Fruit fly (Drosophila melanogaster): ENCODE results near the gene Bulli.

Gene Bulli

DNA sequence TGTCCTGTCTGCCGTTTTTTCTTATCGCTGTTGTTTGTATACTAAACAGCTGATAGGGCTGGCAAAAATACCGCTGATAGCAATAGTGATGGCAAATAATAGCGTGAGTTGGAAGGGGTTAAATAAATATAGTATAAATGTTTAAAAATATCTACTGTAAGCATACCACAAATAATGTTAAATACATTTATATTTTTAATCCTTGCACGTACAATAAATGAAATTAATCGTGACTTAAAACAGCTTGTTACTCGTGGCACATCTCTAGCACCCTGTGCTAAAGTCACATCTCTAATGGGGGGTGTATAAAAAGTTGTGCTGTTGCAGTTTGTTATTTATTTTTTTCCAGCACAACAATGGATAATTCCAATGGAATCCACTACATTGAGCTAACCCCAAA, at the start of gene Bulli, which contains the start of gene CG10147 (continued):
- TF ChIP-seq CG8290 (GFP tag; optimal IDR thresholded peaks at IDR 0.05): peak; percentile 99
- peak; percentile 93 to 96 for TF ChIP-seq CG8290 (tag; optimal IDR thresholded peaks at IDR 0.05)
- TF ChIP-seq zen (tag; optimal IDR thresholded peaks at IDR 0.05): peak; percentile 99
- peak; percentile 96 for TF ChIP-seq jigr1 (GFP tag; IDR thresholded peaks at IDR 0.05)
- peak; percentile 90 for TF ChIP-seq CG15011 (GFP tag; optimal IDR thresholded peaks at IDR 0.05)
- TF ChIP-seq CG31224 (GFP tag; IDR thresholded peaks at IDR 0.05): peak; percentile 96
- peak; percentile 99 for TF ChIP-seq CG15696 (tag; optimal IDR thresholded peaks at IDR 0.05)
- peak; percentile 91 for TF ChIP-seq repo (GFP tag; optimal IDR thresholded peaks at IDR 0.05)
- TF ChIP-seq CG1024 (GFP tag; IDR thresholded peaks at IDR 0.05): peak; percentile 93
- TF ChIP-seq Ets97D (GFP tag; optimal IDR thresholded peaks at IDR 0.05): peak; percentile 91
- TF ChIP-seq Sry-δ (GFP tag; optimal IDR thresholded peaks at IDR 0.05): peak; percentile 96
- TF ChIP-seq maf-S (GFP tag; optimal IDR thresholded peaks at IDR 0.05): peak; percentile 76
- TF ChIP-seq Mrtf (GFP tag; IDR thresholded peaks at IDR 0.05): peak; percentile 97
- TF ChIP-seq CG17912 (GFP tag; optimal IDR thresholded peaks at IDR 0.05): peak; percentile 92
- TF ChIP-seq Six4 (GFP tag; optimal IDR thresholded peaks at IDR 0.05): peak; percentile 96
- peak; percentile 61 for TF ChIP-seq CG7745 (tag; optimal IDR thresholded peaks at IDR 0.05)
- TF ChIP-seq zen2 (GFP tag; IDR thresholded peaks at IDR 0.05; ENCODE audit: partially characterized antibody): peak; percentile 82; the same call in 2 of the 3 replicates
- peak; percentile 96 for TF ChIP-seq otp (GFP tag; IDR thresholded peaks at IDR 0.05)
- TF ChIP-seq pb (GFP tag; optimal IDR thresholded peaks at IDR 0.05): peak; percentile 81
- peak; percentile 98 for TF ChIP-seq CG10959 (GFP tag; IDR thresholded peaks at IDR 0.05)
- peak; percentile 97 for TF ChIP-seq CG11085 (GFP tag; IDR thresholded peaks at IDR 0.05)
- TF ChIP-seq Lhr (GFP tag; optimal IDR thresholded peaks at IDR 0.05): peak; percentile 96
- TF ChIP-seq Ada2b (GFP tag; IDR thresholded peaks at IDR 0.05): peak; percentile 98
- peak; percentile 96 for TF ChIP-seq CG5245 (GFP tag; optimal IDR thresholded peaks at IDR 0.05)
- TF ChIP-seq Drgx (GFP tag; IDR thresholded peaks at IDR 0.05): peak; percentile 92
- peak; percentile 97 for TF ChIP-seq croc (GFP tag; conservative IDR thresholded peaks at IDR 0.05)
- peak; percentile 76 for TF ChIP-seq CG10321 (GFP tag; IDR thresholded peaks at IDR 0.05)
- peak; percentile 85 for TF ChIP-seq CG8281 (tag; optimal IDR thresholded peaks at IDR 0.05)
- peak; percentile 96 for TF ChIP-seq wor (GFP tag; IDR thresholded peaks at IDR 0.05)
- peak; percentile 89 for TF ChIP-seq CG12236 (GFP tag; optimal IDR thresholded peaks at IDR 0.05)
- TF ChIP-seq Sox100B (GFP tag; optimal IDR thresholded peaks at IDR 0.05): peak; percentile 91
- TF ChIP-seq D19B (GFP tag; optimal IDR thresholded peaks at IDR 0.05): peak; percentile 88
- peak; percentile 80 for TF ChIP-seq schlank (tag; optimal IDR thresholded peaks at IDR 0.05)
- peak; percentile 98 for TF ChIP-seq CG12942 (GFP tag; optimal IDR thresholded peaks at IDR 0.05)
- peak; percentile 97 for TF ChIP-seq E2f1 (GFP tag; IDR thresholded peaks at IDR 0.05)
- TF ChIP-seq Optix (GFP tag; IDR thresholded peaks at IDR 0.05): peak; percentile 96
- peak; percentile 97 for TF ChIP-seq bcd (GFP tag; optimal IDR thresholded peaks at IDR 0.05)
- no peak for TF ChIP-seq cad (GFP tag; optimal IDR thresholded peaks at IDR 0.05)
- peak; percentile 81 for TF ChIP-seq Deaf1 (tag; optimal IDR thresholded peaks at IDR 0.05)
- TF ChIP-seq fd3F (GFP tag; optimal IDR thresholded peaks at IDR 0.05): peak; percentile 97
- TF ChIP-seq pita (GFP tag; optimal IDR thresholded peaks at IDR 0.05): no peak
- peak; percentile 99 for TF ChIP-seq Ptx1 (GFP tag; IDR thresholded peaks at IDR 0.05)
- peak; percentile 95 for TF ChIP-seq Meics (GFP tag; optimal IDR thresholded peaks at IDR 0.05)
- peak; percentile 96 for TF ChIP-seq CG13123 (GFP tag; optimal IDR thresholded peaks at IDR 0.05)
- peak; percentile 88 for TF ChIP-seq Nf-YC (tag; optimal IDR thresholded peaks at IDR 0.05)
- peak; percentile 96 for TF ChIP-seq CG15269 (tag; optimal IDR thresholded peaks at IDR 0.05)
- peak; percentile 96 for TF ChIP-seq ro (GFP tag; IDR thresholded peaks at IDR 0.05)
- peak; percentile 59 for TF ChIP-seq Hand (GFP tag; optimal IDR thresholded peaks at IDR 0.05)
- no peak for TF ChIP-seq lov (optimal IDR thresholded peaks at IDR 0.05)
- TF ChIP-seq lov (GFP tag; IDR thresholded peaks at IDR 0.05): peak; percentile 97
- TF ChIP-seq CG1603 (tag; optimal IDR thresholded peaks at IDR 0.05): peak; percentile 95
- TF ChIP-seq unpg (GFP tag; optimal IDR thresholded peaks at IDR 0.05): peak; percentile 95

Measured in whole organism, embryonic.